Worm (Caenorhabditis elegans) whole organism, midembryonic: ENCODE results near the gene F56F10.1.

Experiments
- T22C8.4 ChIP-seq: fragments of 200-800 bp; sonication (Bioruptor generic); IDR thresholded peaks from 2 replicates; pipeline ENCODE4 v1.3.6; 2022; ENCODE audit warnings: missing genetic modification characterization, missing compliant biosample characterization
- cog-1 ChIP-seq: sonication (generic microtip); optimal IDR thresholded peaks from 2 replicates; lab custom pipeline; 2016; ENCODE audit warnings: missing genetic modification characterization, missing compliant biosample characterization
- flt-1 ChIP-seq: fragments of 200-800 bp; sonication (Bioruptor generic); IDR thresholded peaks from 2 replicates; pipeline ENCODE4 v1.3.6; 2022; ENCODE audit warnings: missing genetic modification characterization, missing compliant biosample characterization
- klf-2 ChIP-seq: fragments of 200-800 bp; sonication (Bioruptor generic); conservative IDR thresholded peaks from 2 replicates; pipeline ENCODE4 v1.3.6; 2022; ENCODE audit warnings: missing genetic modification reagents, missing genetic modification characterization, missing compliant biosample characterization
- med-1 ChIP-seq: sonication (generic microtip); optimal IDR thresholded peaks from 2 replicates; lab custom pipeline; 2017; ENCODE audit warnings: missing genetic modification characterization, mild to moderate bottlenecking, missing compliant biosample characterization, antibody characterized with exemption, missing genetic modification reagents; ENCODE audit not compliant: insufficient read depth
- ref-1 ChIP-seq: fragments of 200-800 bp; sonication (Bioruptor generic); conservative IDR thresholded peaks from 2 replicates; pipeline ENCODE4 v1.3.6; 2022; ENCODE audit warnings: missing genetic modification reagents, missing genetic modification characterization, missing compliant biosample characterization
- ztf-29 ChIP-seq: fragments of 200-800 bp; sonication (Bioruptor generic); IDR thresholded peaks from 2 replicates; pipeline ENCODE4 v1.3.6; 2022; ENCODE audit warnings: missing genetic modification reagents, missing genetic modification characterization, missing compliant biosample characterization

DNA sequence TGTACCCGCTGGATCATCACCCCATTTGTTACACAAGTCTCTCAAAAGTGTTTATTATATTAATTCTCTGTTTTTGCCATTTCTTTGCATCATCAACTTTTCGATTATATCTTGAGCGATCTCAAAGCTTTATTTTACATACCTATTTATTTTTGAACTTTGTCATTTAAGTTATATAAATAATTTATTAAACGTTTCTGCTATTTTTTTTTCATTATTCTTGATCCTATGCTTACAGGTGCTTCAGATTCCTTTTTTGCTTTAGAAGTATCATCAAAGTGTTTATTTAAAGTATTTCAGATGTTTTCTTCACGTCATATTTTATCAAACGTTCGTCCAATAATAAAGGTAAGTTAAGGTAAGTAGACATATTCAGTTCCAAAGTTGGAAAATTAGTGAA is 45.7 kb downstream of the F56F10.1 start, which contains the start of gene F35H12.5:
- TF ChIP-seq ref-1 (GFP tag; lab: Robert Waterston, UW), result no peak
- no peak for TF ChIP-seq flt-1 (GFP tag; lab: Robert Waterston, UW)
- no peak for TF ChIP-seq T22C8.4 (GFP tag; lab: Robert Waterston, UW)
- TF ChIP-seq cog-1 (tag; lab: Kevin White, UChicago), result no peak
- no peak for TF ChIP-seq ztf-29
- no peak for TF ChIP-seq klf-2
- no peak for TF ChIP-seq med-1 (GFP tag; lab: Kevin White, UChicago)
